Fruit fly (Drosophila melanogaster) whole organism, embryonic: Measurements from ENCODE around the gene CG42763.
A peak's percentile ranks its signal among the peaks of the same experiment; 100 is the strongest.

Experiments used
- B-H2 ChIP-seq: fragments of 200-800 bp; sonication (Bioruptor generic); optimal IDR thresholded peaks from 2 replicates; lab custom pipeline; 2018; ENCODE audit warnings: missing biosample characterization, mild to moderate bottlenecking, missing genetic modification characterization
- Bteb2 ChIP-seq: fragments of 200-800 bp; sonication (Bioruptor generic); optimal IDR thresholded peaks from 2 replicates; lab custom pipeline; 2016; ENCODE audit warnings: missing biosample characterization, missing genetic modification characterization
- C15 ChIP-seq: fragments of 200-800 bp; sonication (Bioruptor generic); IDR thresholded peaks from 3 replicates; pipeline ENCODE4 v1.3.6; 2022; ENCODE audit warnings: missing biosample characterization, missing genetic modification characterization
- CG1024 ChIP-seq: fragments of 200-800 bp; sonication (Bioruptor generic); IDR thresholded peaks from 2 replicates; pipeline ENCODE4 v1.3.6; 2022; ENCODE audit warnings: missing biosample characterization, missing genetic modification characterization
- CG10274 ChIP-seq: fragments of 200-800 bp; sonication (Bioruptor generic); optimal IDR thresholded peaks from 3 replicates; lab custom pipeline; 2017; ENCODE audit warnings: missing biosample characterization, mild to moderate bottlenecking, missing genetic modification characterization
- CG10462 ChIP-seq: fragments of 200-800 bp; sonication (Bioruptor generic); optimal IDR thresholded peaks from 2 replicates; lab custom pipeline; 2016; ENCODE audit warnings: missing biosample characterization, missing genetic modification characterization
- CG10543 ChIP-seq: fragments of 200-800 bp; sonication (Bioruptor generic); optimal IDR thresholded peaks from 3 replicates; lab custom pipeline; 2017; ENCODE audit warnings: missing biosample characterization, mild to moderate bottlenecking, missing genetic modification characterization, moderate library complexity
- CG10565 ChIP-seq: fragments of 200-800 bp; sonication (Bioruptor generic); optimal IDR thresholded peaks from 3 replicates; lab custom pipeline; 2016; ENCODE audit warnings: missing biosample characterization, mild to moderate bottlenecking, missing genetic modification characterization
- CG10654 ChIP-seq: fragments of 200-800 bp; sonication (Bioruptor generic); optimal IDR thresholded peaks from 2 replicates; lab custom pipeline; 2016; ENCODE audit warnings: missing biosample characterization, missing genetic modification characterization
- CG14014 ChIP-seq: fragments of 200-800 bp; sonication (Bioruptor generic); IDR thresholded peaks from 2 replicates; pipeline ENCODE4 v1.3.6; 2022; ENCODE audit warnings: missing biosample characterization, missing genetic modification characterization
- CG16779 ChIP-seq: fragments of 200-800 bp; sonication (Bioruptor generic); IDR thresholded peaks from 2 replicates; pipeline ENCODE4 v1.3.6; 2022; ENCODE audit warnings: missing biosample characterization, missing genetic modification characterization
- CG17328 ChIP-seq: fragments of 200-800 bp; sonication (Bioruptor generic); IDR thresholded peaks from 2 replicates; pipeline ENCODE4 v1.3.6; 2022; ENCODE audit warnings: missing biosample characterization, missing genetic modification characterization
- CG18764 ChIP-seq: fragments of 200-800 bp; sonication (Bioruptor generic); optimal IDR thresholded peaks from 3 replicates; lab custom pipeline; 2016; ENCODE audit warnings: missing biosample characterization, missing genetic modification characterization
- CG31224 ChIP-seq: fragments of 200-800 bp; sonication (Bioruptor generic); IDR thresholded peaks from 2 replicates; pipeline ENCODE4 v1.3.6; 2022; ENCODE audit warnings: missing biosample characterization, missing genetic modification characterization
- CG33213 ChIP-seq: fragments of 200-800 bp; sonication (Bioruptor generic); optimal IDR thresholded peaks from 3 replicates; lab custom pipeline; 2016; ENCODE audit warnings: missing biosample characterization, missing genetic modification characterization
- CG4730 ChIP-seq: fragments of 200-800 bp; sonication (Bioruptor generic); IDR thresholded peaks from 2 replicates; pipeline ENCODE4 v1.3.6; 2022; ENCODE audit warnings: missing biosample characterization, missing genetic modification characterization
- CG6175 ChIP-seq: fragments of 200-800 bp; sonication (Bioruptor generic); IDR thresholded peaks from 3 replicates; pipeline ENCODE4 v1.3.6; 2022; ENCODE audit warnings: missing biosample characterization, missing genetic modification characterization
- CG8478 ChIP-seq: fragments of >200 bp; optimal IDR thresholded peaks from 2 replicates; lab custom pipeline; 2018
- CG8765 ChIP-seq: fragments of 200-800 bp; sonication (Bioruptor generic); IDR thresholded peaks from 2 replicates; pipeline ENCODE4 v1.3.6; 2022; ENCODE audit warnings: missing biosample characterization, missing genetic modification characterization
- CTCF ChIP-seq: fragments of 200-800 bp; sonication (Bioruptor generic); optimal IDR thresholded peaks from 2 replicates; lab custom pipeline; 2017; ENCODE audit warnings: missing biosample characterization, mild to moderate bottlenecking, missing genetic modification characterization, moderate library complexity
- Dbx ChIP-seq: fragments of 200-800 bp; sonication (Bioruptor generic); IDR thresholded peaks from 3 replicates; pipeline ENCODE4 v1.3.6; 2022; ENCODE audit warnings: missing biosample characterization, missing genetic modification characterization
- Dek ChIP-seq: fragments of 200-800 bp; sonication (Bioruptor generic); optimal IDR thresholded peaks from 3 replicates; lab custom pipeline; 2019; ENCODE audit warnings: missing biosample characterization, mild to moderate bottlenecking, missing genetic modification characterization, moderate library complexity
- HHEX ChIP-seq: fragments of 200-800 bp; sonication (Bioruptor generic); optimal IDR thresholded peaks from 3 replicates; lab custom pipeline; 2017; ENCODE audit warnings: missing biosample characterization, mild to moderate bottlenecking, missing genetic modification characterization, missing genetic modification reagents
- HLH3B ChIP-seq: fragments of 200-800 bp; sonication (Bioruptor generic); IDR thresholded peaks from 2 replicates; pipeline ENCODE4 v1.3.6; 2022; ENCODE audit warnings: missing biosample characterization, missing genetic modification characterization
- Hr51 ChIP-seq, 2 experiments: fragments of 200-800 bp; sonication (Bioruptor generic); optimal IDR thresholded peaks; 2 replicates in 1 of 2; 3 replicates in 1 of 2; lab custom pipeline; 2016 to 2018; ENCODE audit warnings: missing biosample characterization in 2 of 2, missing genetic modification characterization in 2 of 2, mild to moderate bottlenecking in 1 of 2, moderate library complexity in 1 of 2
- MESR4 ChIP-seq: fragments of 200-800 bp; sonication (Bioruptor generic); optimal IDR thresholded peaks from 2 replicates; lab custom pipeline; 2018; ENCODE audit warnings: missing biosample characterization, mild to moderate bottlenecking, missing genetic modification characterization, moderate library complexity
- Mrtf ChIP-seq: fragments of 200-800 bp; sonication (Bioruptor generic); IDR thresholded peaks from 3 replicates; pipeline ENCODE4 v1.3.6; 2022; ENCODE audit warnings: missing biosample characterization, missing genetic modification characterization
- NC2β ChIP-seq: fragments of 200-800 bp; sonication (Bioruptor generic); optimal IDR thresholded peaks from 2 replicates; lab custom pipeline; 2016; ENCODE audit warnings: missing biosample characterization, missing genetic modification characterization
- Nf-YB ChIP-seq: fragments of 200-800 bp; sonication (Bioruptor generic); optimal IDR thresholded peaks from 3 replicates; lab custom pipeline; 2019; ENCODE audit warnings: missing biosample characterization, mild to moderate bottlenecking, missing genetic modification characterization, moderate library complexity
- Scr ChIP-seq: fragments of 200-800 bp; sonication (Bioruptor generic); IDR thresholded peaks from 2 replicates; pipeline ENCODE4 v1.3.6; 2022; ENCODE audit warnings: missing biosample characterization, missing genetic modification characterization; ENCODE audit not compliant: partially characterized antibody
- ab ChIP-seq: fragments of 200-800 bp; sonication (Bioruptor generic); optimal IDR thresholded peaks from 2 replicates; lab custom pipeline; 2016; ENCODE audit warnings: missing biosample characterization, missing genetic modification characterization
- bowl ChIP-seq: fragments of 200-800 bp; sonication (Bioruptor generic); IDR thresholded peaks from 2 replicates; pipeline ENCODE4 v1.3.6; 2022; ENCODE audit warnings: missing biosample characterization, missing genetic modification characterization
- chinmo ChIP-seq: fragments of 200-800 bp; sonication (Bioruptor generic); IDR thresholded peaks from 4 replicates; pipeline ENCODE4 v1.3.6; 2022; ENCODE audit warnings: missing biosample characterization, missing genetic modification characterization; ENCODE audit not compliant: partially characterized antibody
- chm ChIP-seq: fragments of 200-800 bp; sonication (Bioruptor generic); IDR thresholded peaks from 2 replicates; pipeline ENCODE4 v1.3.6; 2022; ENCODE audit warnings: missing biosample characterization, missing genetic modification characterization
- corto ChIP-seq: fragments of 200-800 bp; sonication (Bioruptor generic); optimal IDR thresholded peaks from 2 replicates; lab custom pipeline; 2016; ENCODE audit warnings: missing biosample characterization, mild to moderate bottlenecking, missing genetic modification characterization, moderate library complexity
- fd102C ChIP-seq: fragments of 200-800 bp; sonication (Bioruptor generic); optimal IDR thresholded peaks from 2 replicates; lab custom pipeline; 2018; ENCODE audit warnings: missing biosample characterization, mild to moderate bottlenecking, missing genetic modification characterization, moderate library complexity
- fd64A ChIP-seq: fragments of 200-800 bp; sonication (Bioruptor generic); optimal IDR thresholded peaks from 3 replicates; lab custom pipeline; 2018; ENCODE audit warnings: missing biosample characterization, mild to moderate bottlenecking, missing genetic modification characterization
- ftz-f1 ChIP-seq: fragments of 200-800 bp; sonication (Bioruptor generic); optimal IDR thresholded peaks from 2 replicates; lab custom pipeline; 2016; ENCODE audit warnings: missing biosample characterization, missing genetic modification characterization
- grn ChIP-seq: fragments of 200-800 bp; sonication (Bioruptor generic); optimal IDR thresholded peaks from 3 replicates; lab custom pipeline; 2017; ENCODE audit warnings: missing biosample characterization, missing genetic modification characterization
- ham ChIP-seq: fragments of 200-800 bp; sonication (Bioruptor generic); IDR thresholded peaks from 2 replicates; pipeline ENCODE4 v1.3.6; 2022; ENCODE audit warnings: missing biosample characterization, missing genetic modification characterization
- kay ChIP-seq: fragments of 200-800 bp; sonication (Bioruptor generic); optimal IDR thresholded peaks from 2 replicates; lab custom pipeline; 2016; ENCODE audit warnings: missing biosample characterization, missing genetic modification characterization
- klu ChIP-seq: fragments of 200-800 bp; sonication (Bioruptor generic); IDR thresholded peaks from 2 replicates; pipeline ENCODE4 v1.3.6; 2022; ENCODE audit warnings: missing biosample characterization, missing genetic modification characterization
- mirr ChIP-seq: fragments of 200-800 bp; sonication (Bioruptor generic); optimal IDR thresholded peaks from 3 replicates; lab custom pipeline; 2018; ENCODE audit warnings: missing biosample characterization, mild to moderate bottlenecking, missing genetic modification characterization
- oc ChIP-seq: fragments of 200-800 bp; sonication (Bioruptor generic); optimal IDR thresholded peaks from 2 replicates; lab custom pipeline; 2018; ENCODE audit warnings: missing biosample characterization, mild to moderate bottlenecking, missing genetic modification characterization, moderate library complexity
- pros ChIP-seq: fragments of 200-800 bp; sonication (Bioruptor generic); optimal IDR thresholded peaks from 3 replicates; lab custom pipeline; 2019; ENCODE audit warnings: missing biosample characterization, mild to moderate bottlenecking, missing genetic modification characterization, moderate library complexity
- rib ChIP-seq: fragments of 200-800 bp; sonication (Bioruptor generic); IDR thresholded peaks from 2 replicates; pipeline ENCODE4 v1.3.6; 2022; ENCODE audit warnings: missing biosample characterization, missing genetic modification characterization
- scrt ChIP-seq: fragments of 200-800 bp; sonication (Bioruptor generic); optimal IDR thresholded peaks from 2 replicates; lab custom pipeline; 2018; ENCODE audit warnings: missing biosample characterization, mild to moderate bottlenecking, missing genetic modification characterization, moderate library complexity
- sna ChIP-seq: fragments of 200-800 bp; sonication (Bioruptor generic); IDR thresholded peaks from 2 replicates; pipeline ENCODE4 v1.3.6; 2022; ENCODE audit warnings: missing biosample characterization, missing genetic modification characterization; ENCODE audit not compliant: partially characterized antibody
- sob ChIP-seq: fragments of 200-800 bp; sonication (Bioruptor generic); IDR thresholded peaks from 2 replicates; pipeline ENCODE4 v1.3.6; 2022; ENCODE audit warnings: missing biosample characterization, missing genetic modification characterization
- sr ChIP-seq: fragments of 200-800 bp; sonication (Bioruptor generic); IDR thresholded peaks from 3 replicates; pipeline ENCODE4 v1.3.6; 2022; ENCODE audit warnings: missing biosample characterization, missing genetic modification characterization
- tna ChIP-seq: fragments of 200-800 bp; sonication (Bioruptor generic); IDR thresholded peaks from 2 replicates; pipeline ENCODE4 v1.3.6; 2022; ENCODE audit warnings: missing biosample characterization, missing genetic modification characterization; ENCODE audit not compliant: partially characterized antibody

The CG42763 gene

dm6 chr2L:8185008-8185407 is 40.1 kb upstream of the CG42763 start:
- TF ChIP-seq Mrtf (GFP tag; lab: Robert Waterston, UW) (no peak), CG16779 (GFP tag; lab: Robert Waterston, UW) (peak; percentile 20; the same call in 1 of the 2 replicates), bowl (0 out of 2 replicates have a peak, but pooled peaks have one; percentile 18), CTCF (GFP tag; lab: Kevin White, UChicago) (peak; percentile 80)

DNA sequence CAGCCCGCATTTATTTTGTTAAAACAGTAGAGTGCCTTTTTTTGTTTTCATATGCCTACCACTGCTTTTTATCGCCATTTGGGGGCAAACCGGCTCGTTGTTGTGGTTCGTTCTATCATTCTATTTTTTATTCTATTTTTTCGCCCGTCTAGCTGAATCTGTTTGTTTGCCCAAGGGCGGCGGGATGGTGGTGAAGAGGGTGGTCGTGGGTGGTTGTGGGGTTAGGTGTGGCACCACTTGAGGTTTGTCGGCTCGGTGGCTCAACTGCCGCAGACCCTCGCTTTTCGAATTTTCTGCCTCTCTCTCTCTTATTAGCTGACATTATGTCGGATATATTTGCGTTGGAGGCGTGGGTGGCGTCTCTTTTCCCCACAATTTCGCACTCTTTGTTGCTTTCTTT is 26.6 kb upstream of the CG42763 start:
- TF ChIP-seq fd64A (GFP tag; lab: Kevin White, UChicago), result no peak
- peak; percentile 93 for TF ChIP-seq CG6175 (GFP tag; lab: Robert Waterston, UW)
- no peak for TF ChIP-seq pros (GFP tag; lab: Kevin White, UChicago)
- peak; percentile 69 for TF ChIP-seq ftz-f1 (GFP tag; lab: Kevin White, UChicago)
- peak; percentile 73; the same call in 1 of the 2 replicates for TF ChIP-seq rib
- peak; percentile 37 for TF ChIP-seq mirr
- TF ChIP-seq CG4730, result no peak
- no peak for TF ChIP-seq Dek (tag; lab: Kevin White, UChicago)
- no peak for TF ChIP-seq CG10462
- TF ChIP-seq oc (tag; lab: Kevin White, UChicago), result no peak
- no peak for TF ChIP-seq CG8765 (GFP tag; lab: Robert Waterston, UW)
- TF ChIP-seq Hr51 (GFP tag; optimal IDR thresholded peaks at IDR 0.05; lab: Kevin White, UChicago), result no peak
- no peak for TF ChIP-seq Nf-YB (GFP tag; lab: Kevin White, UChicago)
- TF ChIP-seq fd102C (GFP tag; lab: Kevin White, UChicago), result no peak
- TF ChIP-seq CG18764 (GFP tag; lab: Kevin White, UChicago), result no peak
- no peak for TF ChIP-seq ab
- no peak for TF ChIP-seq corto (GFP tag; lab: Kevin White, UChicago)
- peak; percentile 2 for TF ChIP-seq B-H2 (GFP tag; lab: Kevin White, UChicago)
- no peak for TF ChIP-seq CG10274 (GFP tag; lab: Kevin White, UChicago)
- no peak for TF ChIP-seq MESR4 (GFP tag; lab: Kevin White, UChicago)
- TF ChIP-seq C15 (GFP tag; lab: Robert Waterston, UW), result no peak
- no peak for TF ChIP-seq CG8478 (lab: Kevin White, UChicago)
- TF ChIP-seq HLH3B (GFP tag; lab: Robert Waterston, UW), result no peak
- no peak for TF ChIP-seq CG33213 (GFP tag; lab: Kevin White, UChicago)
- TF ChIP-seq ham (GFP tag; lab: Robert Waterston, UW), result no peak
- TF ChIP-seq chm, result no peak
- TF ChIP-seq CG31224 (GFP tag; lab: Robert Waterston, UW), result no peak
- 0 out of 3 replicates have a peak, but pooled peaks have one; percentile 29 for TF ChIP-seq Dbx (GFP tag; lab: Robert Waterston, UW)
- TF ChIP-seq chinmo, result 0 out of 4 replicates have a peak, but pooled peaks have one; percentile 64
- TF ChIP-seq NC2β (GFP tag; lab: Kevin White, UChicago), result no peak
- peak; percentile 79; the same call in 2 of the 3 replicates for TF ChIP-seq sr (GFP tag; lab: Robert Waterston, UW)
- TF ChIP-seq CG10565, result no peak
- TF ChIP-seq grn (GFP tag; lab: Kevin White, UChicago), result no peak
- TF ChIP-seq CG10543 (GFP tag; lab: Kevin White, UChicago), result peak; percentile 63
- no peak for TF ChIP-seq kay (GFP tag; lab: Kevin White, UChicago)
- TF ChIP-seq CG14014, result no peak
- TF ChIP-seq scrt (GFP tag; lab: Kevin White, UChicago), result no peak
- no peak for TF ChIP-seq sna (GFP tag; lab: Robert Waterston, UW)
- TF ChIP-seq klu (GFP tag; lab: Robert Waterston, UW), result peak; percentile 49
- no peak for TF ChIP-seq CG1024 (GFP tag; lab: Robert Waterston, UW)
- peak; percentile 17; the same call in 1 of the 2 replicates for TF ChIP-seq Scr (GFP tag; lab: Robert Waterston, UW)
- no peak for TF ChIP-seq CG17328 (GFP tag; lab: Robert Waterston, UW)
- no peak for TF ChIP-seq sob (GFP tag; lab: Robert Waterston, UW)
- no peak for TF ChIP-seq CG10654 (GFP tag; lab: Kevin White, UChicago)
- TF ChIP-seq HHEX (GFP tag; lab: Kevin White, UChicago), result no peak
- TF ChIP-seq Bteb2 (GFP tag; lab: Kevin White, UChicago), result no peak
- TF ChIP-seq tna (GFP tag; lab: Robert Waterston, UW), result no peak
